Worm (Caenorhabditis elegans): ENCODE data around the gene T28F3.5.

DNA sequence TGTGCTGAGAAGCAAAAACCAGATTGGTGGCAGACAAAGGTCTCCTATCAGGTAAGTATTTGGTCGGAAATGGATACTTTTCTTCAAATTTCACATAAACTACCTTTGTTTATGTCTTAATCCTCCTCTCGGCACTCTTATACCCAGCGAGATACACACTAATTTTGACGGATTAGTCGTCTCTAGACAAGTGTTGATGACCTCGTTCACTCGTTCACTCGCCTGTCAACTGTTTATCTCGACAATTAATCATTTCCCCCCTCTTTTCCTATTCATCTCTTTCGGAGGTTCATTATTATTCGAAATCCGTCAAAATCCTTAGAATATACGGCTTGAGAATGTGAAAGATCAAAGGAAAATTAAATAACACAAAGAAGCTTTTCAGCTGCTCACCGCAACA lies 24.9 kb upstream of the T28F3.5 start:
- TF ChIP-seq snpc-4 (tag; optimal IDR thresholded peaks at IDR 0.05) (no peak), ceh-82 (tag; optimal IDR thresholded peaks at IDR 0.05) (no peak), nhr-25 (tag; optimal IDR thresholded peaks at IDR 0.05) (peak; percentile 25), daf-12 (tag; optimal IDR thresholded peaks at IDR 0.05) (no peak), nhr-12 (tag; optimal IDR thresholded peaks at IDR 0.05) (no peak), nhr-11 (tag; optimal IDR thresholded peaks at IDR 0.05) (no peak), ceh-28 (tag; optimal IDR thresholded peaks at IDR 0.05) (no peak), ama-1 (optimal IDR thresholded peaks at IDR 0.05) (no peak), hmg-11 (tag; optimal IDR thresholded peaks at IDR 0.05) (no peak), elt-3 (tag; optimal IDR thresholded peaks at IDR 0.05) (no peak), zag-1 (tag; optimal IDR thresholded peaks at IDR 0.05) (no peak), lin-15B (tag; optimal IDR thresholded peaks at IDR 0.05) (no peak)
